Worm (Caenorhabditis elegans): ENCODE measurements around the gene cct-6.

The cct-6 gene

DNA sequence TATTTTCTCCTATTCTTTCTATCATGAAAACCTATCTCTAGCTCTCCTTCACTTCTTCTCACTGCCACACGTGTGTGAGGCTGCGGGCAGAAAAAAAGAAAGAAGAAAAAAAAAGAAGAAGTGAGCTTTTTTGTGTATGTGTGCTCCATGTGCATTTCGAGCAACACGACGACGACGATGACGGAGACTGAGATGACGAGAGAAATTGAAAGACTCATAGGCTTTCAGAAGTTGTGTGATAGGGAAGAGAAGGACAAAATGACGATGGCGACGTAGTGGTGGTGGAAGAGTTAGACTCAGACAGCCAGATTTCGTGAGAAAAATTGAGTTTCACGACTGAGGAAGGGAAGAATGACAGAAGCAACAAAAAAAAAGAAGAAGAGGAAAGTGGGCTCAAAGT lies 10.0 kb downstream of the cct-6 start (continued):
- TF ChIP-seq hlh-11 (tag; optimal IDR thresholded peaks at IDR 0.05), result peak; percentile 43
- no peak for TF ChIP-seq lin-15B (tag; optimal IDR thresholded peaks at IDR 0.05)
- no peak for TF ChIP-seq tag-97 (GFP tag; IDR thresholded peaks at IDR 0.05)
- TF ChIP-seq ceh-20 (GFP tag; IDR thresholded peaks at IDR 0.05), result peak; percentile 71; the same call in 1 of the 2 replicates
- TF ChIP-seq fkh-10 (GFP tag; optimal IDR thresholded peaks at IDR 0.05), result peak; percentile 65
- no peak for TF ChIP-seq mdt-29 (GFP tag; IDR thresholded peaks at IDR 0.05)
- peak; percentile 39 for TF ChIP-seq ces-1 (GFP tag; optimal IDR thresholded peaks at IDR 0.05)
- TF ChIP-seq gei-8 (GFP tag; optimal IDR thresholded peaks at IDR 0.05), result no peak
- no peak for TF ChIP-seq F44E2.7 (GFP tag; IDR thresholded peaks at IDR 0.05)
- TF ChIP-seq snpc-1.2 (GFP tag; IDR thresholded peaks at IDR 0.05), result no peak
- TF ChIP-seq saeg-2 (GFP tag; IDR thresholded peaks at IDR 0.05), result no peak
- TF ChIP-seq F26F4.8 (GFP tag; conservative IDR thresholded peaks at IDR 0.05), result no peak

DNA sequence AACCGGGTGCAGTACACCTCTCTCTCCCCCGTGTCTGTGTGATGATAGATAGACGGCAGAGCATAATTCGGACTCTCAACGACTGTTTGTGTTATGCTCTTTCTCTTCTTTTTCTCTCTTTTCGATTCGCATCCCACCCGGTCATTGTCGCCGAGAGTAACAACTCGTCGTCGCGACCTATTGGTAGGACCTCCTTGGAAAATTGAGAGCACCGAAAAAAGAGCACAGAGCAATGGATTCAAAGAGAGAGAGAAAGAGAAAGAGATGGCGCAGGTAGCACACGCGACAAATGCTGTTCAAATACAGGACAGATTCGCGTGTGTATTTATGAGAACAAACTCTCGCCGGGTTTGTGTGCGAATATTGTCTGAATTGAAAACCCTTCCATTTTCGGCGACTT lies 11.8 kb downstream of the cct-6 start:
- TF ChIP-seq ztf-11 (tag; optimal IDR thresholded peaks at IDR 0.05), result no peak
- TF ChIP-seq hmg-1.1 (GFP tag; IDR thresholded peaks at IDR 0.05), result 0 out of 2 replicates have a peak, but pooled peaks have one; percentile 21
- peak in 1 of 2 experiments; percentile 39 for TF ChIP-seq unc-62 (GFP tag; optimal IDR thresholded peaks at IDR 0.05 in 1 of 2)
- no peak for TF ChIP-seq unc-62 (tag; optimal IDR thresholded peaks at IDR 0.05)
- TF ChIP-seq lin-1 (GFP tag; IDR thresholded peaks at IDR 0.05), result no peak

DNA sequence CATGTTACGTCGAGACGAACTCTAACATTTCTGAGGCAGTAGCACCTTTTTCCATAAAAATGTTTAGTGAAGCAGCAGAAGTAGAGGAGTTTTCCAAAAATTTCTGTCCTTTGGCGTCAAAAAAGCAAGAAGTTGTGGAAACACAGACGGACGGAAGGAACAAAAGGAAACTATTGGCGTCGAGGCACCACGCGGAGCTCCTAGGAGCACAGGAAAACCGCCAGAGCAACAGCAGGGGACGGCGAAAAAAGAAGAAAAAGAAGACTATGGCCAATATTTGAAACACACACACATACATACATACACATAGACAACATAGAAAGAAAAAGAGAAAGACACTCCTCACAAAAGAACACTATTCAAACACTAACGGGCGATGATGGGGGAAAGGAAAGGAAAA lies 12.6 kb downstream of the cct-6 start:
- TF ChIP-seq ZK546.5 (tag; optimal IDR thresholded peaks at IDR 0.05), result no peak
- no peak for TF ChIP-seq ceh-44 (GFP tag; IDR thresholded peaks at IDR 0.05)
- no peak for TF ChIP-seq ces-1 (GFP tag; optimal IDR thresholded peaks at IDR 0.05)
- peak; percentile 20 for TF ChIP-seq hlh-11 (tag; optimal IDR thresholded peaks at IDR 0.05)
- TF ChIP-seq tra-1 (GFP tag; IDR thresholded peaks at IDR 0.05), result no peak
- no peak for TF ChIP-seq ceh-62 (tag; optimal IDR thresholded peaks at IDR 0.05)
- no peak for TF ChIP-seq lin-1 (GFP tag; IDR thresholded peaks at IDR 0.05)
- TF ChIP-seq snpc-1.2 (GFP tag; IDR thresholded peaks at IDR 0.05), result no peak
- TF ChIP-seq ctbp-1 (GFP tag; IDR thresholded peaks at IDR 0.05), result peak; percentile 38; the same call in 1 of the 2 replicates
- TF ChIP-seq rbr-2 (tag; optimal IDR thresholded peaks at IDR 0.05), result peak; percentile 20
- TF ChIP-seq mdt-29 (GFP tag; IDR thresholded peaks at IDR 0.05), result no peak
- TF ChIP-seq ceh-28 (tag; optimal IDR thresholded peaks at IDR 0.05), result no peak
- TF ChIP-seq daf-19 (GFP tag; conservative IDR thresholded peaks at IDR 0.05), result no peak
- TF ChIP-seq pha-4 (GFP tag; IDR thresholded peaks at IDR 0.05), result no peak
- TF ChIP-seq pha-4 (tag; optimal IDR thresholded peaks at IDR 0.05), result peak; percentile 16
- TF ChIP-seq nhr-41 (GFP tag; IDR thresholded peaks at IDR 0.05), result no peak
- TF ChIP-seq F49E8.2 (tag; optimal IDR thresholded peaks at IDR 0.05; ENCODE audit: borderline replicate concordance), result no peak
- TF ChIP-seq dmd-8 (GFP tag; IDR thresholded peaks at IDR 0.05), result no peak
- no peak for TF ChIP-seq R02D3.7 (tag; optimal IDR thresholded peaks at IDR 0.05)
- TF ChIP-seq mdl-1 (tag; optimal IDR thresholded peaks at IDR 0.05), result no peak
- TF ChIP-seq ceh-82 (tag; optimal IDR thresholded peaks at IDR 0.05), result no peak
- no peak for TF ChIP-seq Y105C5A.15 (GFP tag; IDR thresholded peaks at IDR 0.05)
- TF ChIP-seq lin-39 (tag; optimal IDR thresholded peaks at IDR 0.05), result no peak
- no peak for TF ChIP-seq hif-1 (tag; optimal IDR thresholded peaks at IDR 0.05)
- no peak for TF ChIP-seq dmd-6 (GFP tag; IDR thresholded peaks at IDR 0.05)
- TF ChIP-seq vab-7 (GFP tag; IDR thresholded peaks at IDR 0.05), result no peak
- no peak for TF ChIP-seq mxl-3 (GFP tag; optimal IDR thresholded peaks at IDR 0.05)
- TF ChIP-seq nhr-237 (tag; optimal IDR thresholded peaks at IDR 0.05), result no peak
- TF ChIP-seq spr-1 (tag; optimal IDR thresholded peaks at IDR 0.05), result no peak
- TF ChIP-seq nhr-48 (tag; optimal IDR thresholded peaks at IDR 0.05), result no peak
- TF ChIP-seq hmg-1.1 (GFP tag; IDR thresholded peaks at IDR 0.05), result no peak
- TF ChIP-seq unc-130 (GFP tag; optimal IDR thresholded peaks at IDR 0.05), result no peak
- no peak for TF ChIP-seq fos-1 (tag; optimal IDR thresholded peaks at IDR 0.05)
- TF ChIP-seq nhr-11 (tag; optimal IDR thresholded peaks at IDR 0.05), result no peak
- TF ChIP-seq zfp-2 (tag; optimal IDR thresholded peaks at IDR 0.05), result no peak
- TF ChIP-seq daf-16 (GFP tag; optimal IDR thresholded peaks at IDR 0.05), result no peak
- TF ChIP-seq daf-16 (tag; optimal IDR thresholded peaks at IDR 0.05), result no peak
- TF ChIP-seq nhr-102 (tag; optimal IDR thresholded peaks at IDR 0.05), result no peak
- TF ChIP-seq skn-1 (tag; optimal IDR thresholded peaks at IDR 0.05), result no peak

Data from whole organism, L4 larva.